Fruit fly (Drosophila melanogaster) whole organism, wandering third instar larva: ENCODE results near the gene CG11977.
A peak's percentile ranks its signal among the peaks of the same experiment; 100 is the strongest.

Source experiments
- CG9705 ChIP-seq: fragments of 200-800 bp; sonication (Bioruptor generic); optimal IDR thresholded peaks from 2 replicates; lab custom pipeline; 2018; ENCODE audit warnings: missing biosample characterization, mild to moderate bottlenecking, missing genetic modification characterization
- Dfd ChIP-seq: fragments of >200 bp; optimal IDR thresholded peaks from 2 replicates; lab custom pipeline; 2017; ENCODE audit warnings: missing biosample characterization, missing genetic modification characterization
- GATAd ChIP-seq: sonication (Bioruptor generic); optimal IDR thresholded peaks from 2 replicates; lab custom pipeline; 2016; ENCODE audit warnings: missing biosample characterization, missing genetic modification characterization
- Hr78 ChIP-seq: fragments of >200 bp; optimal IDR thresholded peaks from 2 replicates; lab custom pipeline; 2017; ENCODE audit warnings: missing biosample characterization, missing genetic modification characterization
- Jra ChIP-seq: sonication (Bioruptor generic); optimal IDR thresholded peaks from 2 replicates; lab custom pipeline; 2016; ENCODE audit warnings: missing biosample characterization, missing genetic modification characterization
- OdsH ChIP-seq: fragments of 200-800 bp; sonication (Bioruptor generic); optimal IDR thresholded peaks from 2 replicates; lab custom pipeline; 2016; ENCODE audit warnings: missing biosample characterization, mild to moderate bottlenecking, missing genetic modification characterization
- Sp1 ChIP-seq: fragments of 200-800 bp; sonication (Bioruptor generic); optimal IDR thresholded peaks from 3 replicates; lab custom pipeline; 2019; ENCODE audit warnings: missing biosample characterization, mild to moderate bottlenecking, missing genetic modification characterization, moderate library complexity
- dsf ChIP-seq: sonication (Bioruptor generic); optimal IDR thresholded peaks from 2 replicates; lab custom pipeline; 2016; ENCODE audit warnings: missing biosample characterization, missing genetic modification characterization, borderline replicate concordance
- fru ChIP-seq: fragments of 200-800 bp; sonication (Bioruptor generic); optimal IDR thresholded peaks from 3 replicates; lab custom pipeline; 2016; ENCODE audit warnings: missing biosample characterization, mild to moderate bottlenecking, missing genetic modification characterization
- h ChIP-seq: fragments of 200-800 bp; sonication (Bioruptor generic); optimal IDR thresholded peaks from 3 replicates; lab custom pipeline; 2016; ENCODE audit warnings: missing biosample characterization, mild to moderate bottlenecking, missing genetic modification characterization
- psq ChIP-seq: fragments of 200-800 bp; sonication (Bioruptor generic); optimal IDR thresholded peaks from 3 replicates; lab custom pipeline; 2017; ENCODE audit warnings: missing biosample characterization, mild to moderate bottlenecking, missing genetic modification characterization, moderate library complexity
- usp ChIP-seq: fragments of >200 bp; optimal IDR thresholded peaks from 2 replicates; lab custom pipeline; 2017; ENCODE audit warnings: missing biosample characterization, missing genetic modification characterization

- TF ChIP-seq dsf (GFP tag; lab: Kevin White, UChicago) (no peak), CG9705 (GFP tag; lab: Kevin White, UChicago) (peak; percentile 10), usp (GFP tag; lab: Kevin White, UChicago) (no peak), Jra (GFP tag; lab: Kevin White, UChicago) (no peak), Hr78 (no peak), psq (GFP tag; lab: Kevin White, UChicago) (peak; percentile 9), Dfd (GFP tag; lab: Kevin White, UChicago) (no peak), OdsH (GFP tag; lab: Kevin White, UChicago) (no peak), h (GFP tag; lab: Kevin White, UChicago) (peak; percentile 38), Sp1 (peak; percentile 25), GATAd (no peak), fru (GFP tag; lab: Kevin White, UChicago) (no peak)
Observed at dm6 chr3R:9039448-9039847, 42.0 kb downstream of the CG11977 start, which contains the start of gene neur.
